Worm (Caenorhabditis elegans) whole organism, L2 larva: ENCODE results near the gene R04A9.3.

ENCODE experiments used
- C34F6.9 ChIP-seq: fragments of 150-350 bp; optimal IDR thresholded peaks from 2 replicates; lab custom pipeline; 2014; ENCODE audit warnings: missing biosample characterization, missing genetic modification characterization
- F13H6.1 ChIP-seq: sonication (generic microtip); optimal IDR thresholded peaks from 2 replicates; lab custom pipeline; 2016; ENCODE audit warnings: missing genetic modification characterization, missing compliant biosample characterization
- R02D3.7 ChIP-seq: fragments of 150-350 bp; optimal IDR thresholded peaks from 2 replicates; lab custom pipeline; 2014; ENCODE audit warnings: missing biosample characterization, missing genetic modification characterization
- ZK546.5 ChIP-seq: sonication (generic microtip); optimal IDR thresholded peaks from 2 replicates; lab custom pipeline; 2017; ENCODE audit warnings: missing biosample characterization, missing genetic modification characterization
- alr-1 ChIP-seq: fragments of 150-350 bp; optimal IDR thresholded peaks from 2 replicates; lab custom pipeline; 2014; ENCODE audit warnings: missing biosample characterization, missing genetic modification characterization
- ama-1 ChIP-seq: fragments of 150-350 bp; optimal IDR thresholded peaks from 2 replicates; lab custom pipeline; 2018; ENCODE audit warnings: inconsistent platforms
- blmp-1 ChIP-seq: sonication (generic microtip); optimal IDR thresholded peaks from 2 replicates; lab custom pipeline; 2017; ENCODE audit warnings: missing genetic modification characterization, mild to moderate bottlenecking, missing compliant biosample characterization, antibody characterized with exemption, moderate library complexity; ENCODE audit not compliant: insufficient read depth
- crh-2 ChIP-seq: sonication (generic microtip); optimal IDR thresholded peaks from 2 replicates; lab custom pipeline; 2017; ENCODE audit warnings: missing biosample characterization, missing genetic modification characterization
- dmd-4 ChIP-seq: sonication (generic microtip); optimal IDR thresholded peaks from 2 replicates; lab custom pipeline; 2017; ENCODE audit warnings: missing biosample characterization, missing genetic modification characterization
- fos-1 ChIP-seq: fragments of 150-350 bp; optimal IDR thresholded peaks from 2 replicates; lab custom pipeline; 2014; ENCODE audit warnings: missing biosample characterization, missing genetic modification characterization
- gmeb-1 ChIP-seq: fragments of 150-350 bp; optimal IDR thresholded peaks from 2 replicates; lab custom pipeline; 2014; ENCODE audit warnings: missing biosample characterization, missing genetic modification characterization
- lin-11 ChIP-seq: fragments of 150-350 bp; sonication (generic microtip); optimal IDR thresholded peaks from 2 replicates; lab custom pipeline; 2014; ENCODE audit warnings: missing biosample characterization, missing genetic modification characterization, inconsistent platforms, mixed read lengths
- lin-39 ChIP-seq: fragments of 150-350 bp; optimal IDR thresholded peaks from 2 replicates; lab custom pipeline; 2014; ENCODE audit warnings: missing biosample characterization, missing genetic modification reagents, missing genetic modification characterization
- lsy-2 ChIP-seq, 2 experiments: fragments of 150-350 bp in 1 of 2; sonication (generic microtip) in 1 of 2; optimal IDR thresholded peaks; 2 replicates each; lab custom pipeline; 2014 to 2017; ENCODE audit warnings: missing biosample characterization in 2 of 2, missing genetic modification characterization in 2 of 2
- mab-5 ChIP-seq: fragments of 150-350 bp; optimal IDR thresholded peaks from 2 replicates; lab custom pipeline; 2014; ENCODE audit warnings: missing biosample characterization, missing genetic modification characterization
- mbf-1 ChIP-seq: sonication (generic microtip); optimal IDR thresholded peaks from 2 replicates; lab custom pipeline; 2017; ENCODE audit warnings: missing biosample characterization, missing genetic modification characterization
- nhr-11 ChIP-seq: fragments of 150-350 bp; optimal IDR thresholded peaks from 2 replicates; lab custom pipeline; 2014; ENCODE audit warnings: missing biosample characterization, missing genetic modification characterization
- nhr-129 ChIP-seq: fragments of 150-350 bp; optimal IDR thresholded peaks from 2 replicates; lab custom pipeline; 2014; ENCODE audit warnings: missing biosample characterization, missing genetic modification characterization
- nhr-23 ChIP-seq: fragments of 150-350 bp; optimal IDR thresholded peaks from 2 replicates; lab custom pipeline; 2014; ENCODE audit warnings: missing biosample characterization, missing genetic modification reagents, missing genetic modification characterization
- nhr-25 ChIP-seq: fragments of 150-350 bp; sonication (generic microtip); optimal IDR thresholded peaks from 3 replicates; lab custom pipeline; 2014; ENCODE audit warnings: missing biosample characterization, missing genetic modification characterization
- nhr-6 ChIP-seq: fragments of 150-350 bp; optimal IDR thresholded peaks from 2 replicates; lab custom pipeline; 2014; ENCODE audit warnings: missing biosample characterization, missing genetic modification characterization
- nhr-77 ChIP-seq: fragments of 150-350 bp; optimal IDR thresholded peaks from 2 replicates; lab custom pipeline; 2014; ENCODE audit warnings: missing biosample characterization, missing genetic modification characterization
- peb-1 ChIP-seq: fragments of 150-350 bp; optimal IDR thresholded peaks from 2 replicates; lab custom pipeline; 2014; ENCODE audit warnings: missing biosample characterization, missing genetic modification characterization
- sem-4 ChIP-seq: fragments of 150-350 bp; optimal IDR thresholded peaks from 2 replicates; lab custom pipeline; 2014; ENCODE audit warnings: missing biosample characterization, missing genetic modification reagents, missing genetic modification characterization
- skn-1 ChIP-seq: sonication (generic microtip); optimal IDR thresholded peaks from 2 replicates; lab custom pipeline; 2017; ENCODE audit warnings: missing biosample characterization, missing genetic modification characterization
- sma-3 ChIP-seq: sonication (generic microtip); optimal IDR thresholded peaks from 2 replicates; lab custom pipeline; 2016; ENCODE audit warnings: missing genetic modification reagents, missing genetic modification characterization, missing compliant biosample characterization
- snpc-4 ChIP-seq: fragments of 150-350 bp; optimal IDR thresholded peaks from 2 replicates; lab custom pipeline; 2014; ENCODE audit warnings: missing biosample characterization, missing genetic modification characterization
- unc-55 ChIP-seq: fragments of 150-350 bp; sonication (generic microtip); optimal IDR thresholded peaks from 3 replicates; lab custom pipeline; 2014; ENCODE audit warnings: missing biosample characterization, missing genetic modification reagents, missing genetic modification characterization
- ztf-1 ChIP-seq: fragments of 200-800 bp; sonication (Bioruptor generic); conservative IDR thresholded peaks from 2 replicates; pipeline ENCODE4 v1.3.6; 2022; ENCODE audit warnings: missing genetic modification characterization, missing compliant biosample characterization
- ztf-11 ChIP-seq: sonication (generic microtip); optimal IDR thresholded peaks from 2 replicates; lab custom pipeline; 2017; ENCODE audit warnings: missing biosample characterization, missing genetic modification characterization

R04A9.3 gene

DNA sequence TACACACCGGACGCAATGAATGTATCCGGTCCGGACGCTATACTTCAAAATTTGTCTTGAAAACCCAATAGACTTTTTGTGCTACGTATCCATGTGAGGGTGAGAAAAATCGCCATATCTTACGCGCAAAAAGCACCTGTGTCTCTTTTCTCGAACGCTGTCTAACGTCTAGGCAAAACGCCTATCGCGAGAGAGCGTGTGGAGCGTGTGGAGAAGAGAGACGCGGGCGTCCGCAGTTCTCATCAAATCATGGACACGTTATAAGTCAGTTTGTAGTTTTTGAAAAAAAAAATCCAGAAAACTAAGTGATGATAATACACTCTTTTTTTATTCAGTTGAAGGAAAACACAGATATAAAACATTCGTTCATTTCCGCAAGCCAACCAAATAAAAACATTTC lies 624 bp upstream of the R04A9.3 start:
- no peak for TF ChIP-seq fos-1 (tag; lab: Kevin White, UChicago)
- no peak for TF ChIP-seq sem-4 (tag; lab: Kevin White, UChicago)
- peak; percentile 11 for TF ChIP-seq lin-11 (tag; lab: Kevin White, UChicago)
- TF ChIP-seq lin-39 (tag; lab: Kevin White, UChicago), result no peak
- TF ChIP-seq nhr-25 (tag; lab: Kevin White, UChicago), result no peak
- no peak for TF ChIP-seq F13H6.1
- no peak for TF ChIP-seq ZK546.5
- TF ChIP-seq ztf-1 (GFP tag; lab: Robert Waterston, UW), result no peak
- TF ChIP-seq nhr-129 (tag; lab: Kevin White, UChicago), result peak; percentile 0

DNA sequence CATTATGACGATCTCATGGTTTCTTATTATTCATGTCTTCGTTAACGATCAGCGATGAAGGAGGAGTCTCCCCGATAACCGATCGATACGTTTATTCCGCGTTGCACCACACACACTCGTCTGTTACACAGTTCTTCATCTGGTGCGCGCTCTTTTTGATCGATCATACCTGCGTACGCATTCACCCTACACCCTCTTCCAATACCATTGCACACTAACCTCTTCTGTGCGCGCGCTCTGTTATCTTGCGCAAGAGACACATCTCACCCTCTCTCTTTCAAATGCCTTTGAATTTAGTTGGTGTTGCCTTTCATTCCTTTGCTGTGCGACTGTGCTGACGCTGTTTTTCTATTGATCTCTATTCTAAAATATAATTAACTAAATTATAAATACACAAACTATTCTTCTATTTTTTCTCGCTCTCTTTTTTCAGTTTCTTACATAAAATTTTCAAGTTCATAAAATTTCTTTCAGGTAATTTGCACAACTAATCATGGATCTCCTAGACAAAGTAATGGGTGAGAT lies 8.6 kb downstream of the R04A9.3 start, which contains the start of gene nrde-3:
Gene nrde-3, plus strand, starts transcription at position 475 of the 525 bp plus-strand sequence.
- TF ChIP-seq blmp-1 (no peak), alr-1 (no peak), gmeb-1 (tag; lab: Kevin White, UChicago) (no peak), skn-1 (tag; lab: Kevin White, UChicago) (no peak), peb-1 (no peak), unc-55 (GFP tag; lab: Kevin White, UChicago) (no peak), nhr-6 (tag; lab: Kevin White, UChicago) (no peak), sem-4 (tag; lab: Kevin White, UChicago) (no peak), mab-5 (tag; lab: Kevin White, UChicago) (no peak), nhr-23 (tag; lab: Kevin White, UChicago) (no peak)

DNA sequence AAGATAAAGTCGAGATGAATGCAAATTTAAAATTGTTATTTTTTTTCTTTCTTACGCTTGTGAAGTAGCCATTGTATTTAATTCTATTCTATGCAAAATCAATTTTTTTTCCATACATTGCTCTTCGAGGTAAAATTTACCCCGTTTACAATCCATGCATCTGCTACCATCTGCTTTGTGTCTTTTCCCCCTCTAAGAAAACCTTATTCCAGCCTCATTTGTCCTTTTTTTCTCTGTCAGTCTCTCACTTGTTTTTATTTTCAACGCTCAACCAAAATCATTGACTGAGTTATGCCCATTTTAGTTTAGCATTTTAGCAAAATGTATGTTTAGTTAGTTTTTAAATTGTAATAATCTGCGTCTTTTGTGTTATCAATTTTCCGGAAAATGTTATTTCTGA lies 10.5 kb downstream of the R04A9.3 start:
- TF ChIP-seq C34F6.9 (tag; lab: Kevin White, UChicago) (peak; percentile 48), mbf-1 (tag; lab: Kevin White, UChicago) (no peak), nhr-77 (no peak), nhr-11 (tag; lab: Kevin White, UChicago) (no peak), sma-3 (GFP tag; lab: Kevin White, UChicago) (no peak), nhr-6 (tag; lab: Kevin White, UChicago) (no peak), ztf-11 (tag; lab: Kevin White, UChicago) (no peak), gmeb-1 (tag; lab: Kevin White, UChicago) (no peak), ama-1 (lab: Kevin White, UChicago) (no peak), unc-55 (GFP tag; lab: Kevin White, UChicago) (peak; percentile 59), sem-4 (tag; lab: Kevin White, UChicago) (no peak), F13H6.1 (no peak), R02D3.7 (tag; lab: Kevin White, UChicago) (no peak)

DNA sequence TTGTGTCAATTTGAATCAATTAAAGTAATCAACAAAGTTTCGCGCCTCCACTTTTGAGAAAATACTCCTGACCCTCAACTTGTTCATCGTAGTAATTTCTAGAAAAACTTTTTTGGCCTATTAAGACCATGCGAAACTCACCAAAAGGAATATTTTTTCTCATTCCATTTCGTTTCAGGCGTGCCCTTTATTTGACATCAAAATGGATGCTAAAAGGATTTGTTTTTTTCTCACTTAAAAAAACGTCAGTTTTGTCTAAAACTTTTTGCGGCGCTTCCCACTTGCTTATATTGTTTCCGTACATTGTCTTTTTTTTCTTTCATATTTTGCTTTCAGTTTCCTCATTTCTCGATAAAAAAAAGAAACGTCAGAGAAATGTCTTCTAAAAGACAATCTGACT lies 19.9 kb downstream of the R04A9.3 start, which contains the start of gene C04E7.5:
Gene C04E7.5, plus strand, starts transcription at position 301 of the 400 bp plus-strand sequence.
- TF ChIP-seq mbf-1 (tag; lab: Kevin White, UChicago) (no peak), ztf-1 (GFP tag; lab: Robert Waterston, UW) (no peak), dmd-4 (tag; lab: Kevin White, UChicago) (no peak), nhr-129 (tag; lab: Kevin White, UChicago) (no peak), nhr-77 (no peak), gmeb-1 (tag; lab: Kevin White, UChicago) (no peak), nhr-25 (tag; lab: Kevin White, UChicago) (no peak), nhr-6 (tag; lab: Kevin White, UChicago) (no peak), snpc-4 (tag; lab: Kevin White, UChicago) (no peak)

DNA sequence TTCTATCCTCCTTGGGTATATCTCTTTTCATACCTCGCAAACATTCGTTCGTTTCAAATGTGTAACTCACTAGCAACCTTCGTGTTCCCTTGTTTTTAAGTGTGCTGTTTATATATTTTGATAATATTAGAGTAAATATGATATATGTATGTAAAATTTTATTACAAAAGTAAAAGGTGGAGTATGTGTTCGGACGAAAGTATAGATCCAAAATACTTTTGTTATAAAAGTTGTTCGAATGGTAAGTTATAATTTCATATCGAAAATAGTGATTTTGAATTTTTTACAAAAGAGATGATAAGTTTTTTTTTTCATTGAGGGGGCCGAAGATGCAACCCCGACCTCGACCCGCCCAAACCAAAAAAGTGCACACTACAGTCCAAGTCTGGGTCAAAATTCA lies 22.6 kb downstream of the R04A9.3 start, which contains the start of gene C04E7.1:
Gene C04E7.1, plus strand, starts transcription at position 301 of the 400 bp plus-strand sequence.
- TF ChIP-seq crh-2 (tag; lab: Kevin White, UChicago) (no peak), ztf-11 (tag; lab: Kevin White, UChicago) (no peak), peb-1 (no peak), lsy-2 (tag; optimal IDR thresholded peaks at IDR 0.05; lab: Kevin White, UChicago) (no peak), R02D3.7 (tag; lab: Kevin White, UChicago) (no peak), sem-4 (tag; lab: Kevin White, UChicago) (no peak), blmp-1 (no peak), nhr-129 (tag; lab: Kevin White, UChicago) (no peak), dmd-4 (tag; lab: Kevin White, UChicago) (no peak), lin-39 (tag; lab: Kevin White, UChicago) (no peak)
- TF ChIP-seq, all 48 proteins: peak for 0
